Worm (Caenorhabditis elegans): ENCODE measurements around the gene nud-1.

DNA sequence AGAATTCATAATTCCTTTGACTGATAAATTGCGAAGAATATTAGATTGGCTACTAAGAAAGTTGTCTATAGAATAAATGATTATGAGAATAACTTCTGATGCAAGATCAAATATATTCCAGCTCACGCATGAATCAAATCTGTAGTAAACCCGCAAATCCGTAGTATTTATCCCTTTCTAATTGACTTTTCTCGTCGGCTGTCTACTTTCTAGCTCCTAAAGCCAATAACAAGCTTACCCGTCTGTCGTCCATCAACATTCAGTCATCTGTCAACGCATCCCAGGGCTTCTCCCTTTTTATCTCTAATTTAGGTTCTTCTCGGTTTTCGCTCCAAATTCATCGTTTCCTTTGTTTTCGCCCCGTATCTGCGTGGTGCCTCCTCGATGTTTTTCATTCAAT lies 7.6 kb downstream of the nud-1 start:
- TF ChIP-seq lsy-2 (tag; optimal IDR thresholded peaks at IDR 0.05), result no peak
- TF ChIP-seq ztf-1 (GFP tag; conservative IDR thresholded peaks at IDR 0.05), result no peak
- no peak for TF ChIP-seq lin-11 (tag; optimal IDR thresholded peaks at IDR 0.05)
- TF ChIP-seq elt-3 (tag; optimal IDR thresholded peaks at IDR 0.05), result no peak
- TF ChIP-seq ama-1 (optimal IDR thresholded peaks at IDR 0.05), result no peak
- no peak for TF ChIP-seq nhr-12 (tag; optimal IDR thresholded peaks at IDR 0.05)
- TF ChIP-seq ztf-11 (tag; optimal IDR thresholded peaks at IDR 0.05), result no peak
- no peak for TF ChIP-seq mdl-1 (tag; optimal IDR thresholded peaks at IDR 0.05)
- no peak for TF ChIP-seq ztf-4 (tag; optimal IDR thresholded peaks at IDR 0.05)
- no peak for TF ChIP-seq lin-39 (tag; optimal IDR thresholded peaks at IDR 0.05)
- TF ChIP-seq mbf-1 (tag; optimal IDR thresholded peaks at IDR 0.05), result no peak
- no peak for TF ChIP-seq ceh-16 (tag; optimal IDR thresholded peaks at IDR 0.05)
- TF ChIP-seq lin-13 (GFP tag; optimal IDR thresholded peaks at IDR 0.05), result no peak

All from whole organism, L2 larva.